Worm (Caenorhabditis elegans): ENCODE results near the gene hpo-30.

DNA sequence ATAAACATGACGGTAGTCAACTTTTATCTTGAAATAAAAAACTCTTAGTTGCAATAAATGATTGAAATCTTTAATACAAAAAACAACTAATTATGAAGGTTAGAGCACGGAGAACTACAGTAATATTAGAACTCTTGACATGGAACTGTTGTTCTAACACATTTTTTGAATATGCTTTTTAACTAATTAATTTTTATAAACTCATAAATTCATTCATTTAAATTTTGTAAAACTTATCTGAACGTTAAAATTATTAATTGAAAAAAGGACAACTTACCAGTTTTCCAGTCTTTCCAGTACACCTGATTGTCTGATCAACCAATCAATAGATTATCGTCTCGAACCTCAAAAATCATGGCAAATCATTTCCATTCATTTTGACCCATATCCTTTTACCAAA lies 42.3 kb upstream of the hpo-30 start, which contains the start of gene sqt-3:
- TF ChIP-seq ceh-36 (tag; optimal IDR thresholded peaks at IDR 0.05) (no peak), ama-1 (optimal IDR thresholded peaks at IDR 0.05) (no peak)
